Worm (Caenorhabditis elegans) whole organism, L2 larva: Measurements from ENCODE around the gene pan-1.

ENCODE experiments used
- C34F6.9 ChIP-seq: fragments of 150-350 bp; optimal IDR thresholded peaks from 2 replicates; lab custom pipeline; 2014; ENCODE audit warnings: missing biosample characterization, missing genetic modification characterization
- F13H6.1 ChIP-seq: sonication (generic microtip); optimal IDR thresholded peaks from 2 replicates; lab custom pipeline; 2016; ENCODE audit warnings: missing genetic modification characterization, missing compliant biosample characterization
- R02D3.7 ChIP-seq: fragments of 150-350 bp; optimal IDR thresholded peaks from 2 replicates; lab custom pipeline; 2014; ENCODE audit warnings: missing biosample characterization, missing genetic modification characterization
- aly-2 ChIP-seq: fragments of 150-350 bp; optimal IDR thresholded peaks from 2 replicates; lab custom pipeline; 2014; ENCODE audit warnings: missing biosample characterization, missing genetic modification characterization
- ceh-82 ChIP-seq: fragments of 150-350 bp; optimal IDR thresholded peaks from 2 replicates; lab custom pipeline; 2014; ENCODE audit warnings: missing biosample characterization, missing genetic modification characterization
- elt-1 ChIP-seq: fragments of 150-350 bp; optimal IDR thresholded peaks from 2 replicates; lab custom pipeline; 2014; ENCODE audit warnings: missing biosample characterization, missing genetic modification characterization
- gmeb-1 ChIP-seq: fragments of 150-350 bp; optimal IDR thresholded peaks from 2 replicates; lab custom pipeline; 2014; ENCODE audit warnings: missing biosample characterization, missing genetic modification characterization
- lin-11 ChIP-seq: fragments of 150-350 bp; sonication (generic microtip); optimal IDR thresholded peaks from 2 replicates; lab custom pipeline; 2014; ENCODE audit warnings: missing biosample characterization, missing genetic modification characterization, inconsistent platforms, mixed read lengths
- lin-13 ChIP-seq: fragments of 150-350 bp; optimal IDR thresholded peaks from 2 replicates; lab custom pipeline; 2014; ENCODE audit warnings: missing biosample characterization, missing genetic modification reagents, missing genetic modification characterization
- lsy-2 ChIP-seq, 2 experiments: fragments of 150-350 bp in 1 of 2; sonication (generic microtip) in 1 of 2; optimal IDR thresholded peaks; 2 replicates each; lab custom pipeline; 2014 to 2017; ENCODE audit warnings: missing biosample characterization in 2 of 2, missing genetic modification characterization in 2 of 2
- mbf-1 ChIP-seq: sonication (generic microtip); optimal IDR thresholded peaks from 2 replicates; lab custom pipeline; 2017; ENCODE audit warnings: missing biosample characterization, missing genetic modification characterization
- nhr-10 ChIP-seq: sonication (generic microtip); optimal IDR thresholded peaks from 2 replicates; lab custom pipeline; 2017; ENCODE audit warnings: missing biosample characterization, missing genetic modification characterization
- nhr-12 ChIP-seq: fragments of 150-350 bp; optimal IDR thresholded peaks from 2 replicates; lab custom pipeline; 2014; ENCODE audit warnings: missing biosample characterization, missing genetic modification characterization
- nhr-129 ChIP-seq: fragments of 150-350 bp; optimal IDR thresholded peaks from 2 replicates; lab custom pipeline; 2014; ENCODE audit warnings: missing biosample characterization, missing genetic modification characterization
- nhr-23 ChIP-seq: fragments of 150-350 bp; optimal IDR thresholded peaks from 2 replicates; lab custom pipeline; 2014; ENCODE audit warnings: missing biosample characterization, missing genetic modification reagents, missing genetic modification characterization
- nhr-25 ChIP-seq: fragments of 150-350 bp; sonication (generic microtip); optimal IDR thresholded peaks from 3 replicates; lab custom pipeline; 2014; ENCODE audit warnings: missing biosample characterization, missing genetic modification characterization
- nhr-77 ChIP-seq: fragments of 150-350 bp; optimal IDR thresholded peaks from 2 replicates; lab custom pipeline; 2014; ENCODE audit warnings: missing biosample characterization, missing genetic modification characterization
- sem-4 ChIP-seq: fragments of 150-350 bp; optimal IDR thresholded peaks from 2 replicates; lab custom pipeline; 2014; ENCODE audit warnings: missing biosample characterization, missing genetic modification reagents, missing genetic modification characterization
- skn-1 ChIP-seq: sonication (generic microtip); optimal IDR thresholded peaks from 2 replicates; lab custom pipeline; 2017; ENCODE audit warnings: missing biosample characterization, missing genetic modification characterization
- sma-9 ChIP-seq, 2 experiments: fragments of 150-350 bp in 1 of 2; sonication (generic microtip) in 1 of 2; optimal IDR thresholded peaks; 2 replicates each; lab custom pipeline; 2014 to 2016; ENCODE audit warnings: missing genetic modification characterization in 2 of 2, mild to moderate bottlenecking in 1 of 2, missing biosample characterization in 1 of 2, missing compliant biosample characterization in 1 of 2, missing genetic modification reagents in 1 of 2, moderate library complexity in 1 of 2
- snpc-4 ChIP-seq: fragments of 150-350 bp; optimal IDR thresholded peaks from 2 replicates; lab custom pipeline; 2014; ENCODE audit warnings: missing biosample characterization, missing genetic modification characterization
- unc-39 ChIP-seq: fragments of 150-350 bp; optimal IDR thresholded peaks from 2 replicates; lab custom pipeline; 2014; ENCODE audit warnings: missing biosample characterization, missing genetic modification characterization
- unc-55 ChIP-seq: fragments of 150-350 bp; sonication (generic microtip); optimal IDR thresholded peaks from 3 replicates; lab custom pipeline; 2014; ENCODE audit warnings: missing biosample characterization, missing genetic modification reagents, missing genetic modification characterization
- ztf-1 ChIP-seq: fragments of 200-800 bp; sonication (Bioruptor generic); conservative IDR thresholded peaks from 2 replicates; pipeline ENCODE4 v1.3.6; 2022; ENCODE audit warnings: missing genetic modification characterization, missing compliant biosample characterization
- ztf-11 ChIP-seq: sonication (generic microtip); optimal IDR thresholded peaks from 2 replicates; lab custom pipeline; 2017; ENCODE audit warnings: missing biosample characterization, missing genetic modification characterization

pan-1 gene

DNA sequence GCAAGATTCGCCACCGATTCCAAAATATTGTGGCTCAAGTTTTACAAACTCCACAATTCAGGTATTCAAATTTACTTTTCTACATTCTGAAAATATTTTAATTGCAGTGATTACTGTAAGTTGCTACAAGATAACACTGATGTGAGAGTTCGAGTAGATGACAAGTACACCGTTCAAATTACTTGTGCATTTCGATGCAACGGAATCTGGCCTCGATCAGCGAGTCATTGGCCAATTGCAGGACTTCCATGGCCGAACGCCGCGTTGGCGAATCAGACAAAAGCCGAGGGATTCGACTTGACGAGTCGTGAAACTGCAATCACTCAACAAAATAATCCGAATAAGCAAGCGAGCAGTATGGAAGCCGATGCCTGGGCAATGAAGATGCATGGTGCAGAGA, 38.7 kb downstream of the pan-1 start:
- TF ChIP-seq nhr-23 (tag; lab: Kevin White, UChicago) (no peak), sem-4 (tag; lab: Kevin White, UChicago) (no peak), ceh-82 (no peak), unc-39 (tag; lab: Kevin White, UChicago) (no peak), lsy-2 (tag; optimal IDR thresholded peaks at IDR 0.05; lab: Kevin White, UChicago) (no peak), aly-2 (tag; lab: Kevin White, UChicago) (no peak), lin-13 (GFP tag; lab: Kevin White, UChicago) (no peak), lin-11 (tag; lab: Kevin White, UChicago) (no peak), ztf-1 (GFP tag; lab: Robert Waterston, UW) (no peak), nhr-77 (tag; lab: Kevin White, UChicago) (no peak)

- TF ChIP-seq ztf-1 (GFP tag; lab: Robert Waterston, UW) (no peak), R02D3.7 (no peak), skn-1 (tag; lab: Kevin White, UChicago) (no peak), mbf-1 (no peak), elt-1 (tag; lab: Kevin White, UChicago) (no peak), nhr-12 (no peak), C34F6.9 (tag; lab: Kevin White, UChicago) (no peak), ztf-11 (tag; lab: Kevin White, UChicago) (no peak), nhr-10 (tag; lab: Kevin White, UChicago) (no peak)
These were observed 41.3 kb downstream of the pan-1 start for ce11 chrIII:4603837-4604236.

- TF ChIP-seq nhr-77 (tag; lab: Kevin White, UChicago): no peak
- TF ChIP-seq R02D3.7: no peak
- TF ChIP-seq gmeb-1: no peak
- peak; percentile 7 for TF ChIP-seq nhr-129 (tag; lab: Kevin White, UChicago)
- TF ChIP-seq C34F6.9 (tag; lab: Kevin White, UChicago): peak; percentile 65
- TF ChIP-seq snpc-4 (tag; lab: Kevin White, UChicago): no peak
- peak; percentile 50 for TF ChIP-seq sma-9 (GFP tag; optimal IDR thresholded peaks at IDR 0.05; lab: Kevin White, UChicago)
- TF ChIP-seq sma-9 (tag; optimal IDR thresholded peaks at IDR 0.05; lab: Kevin White, UChicago): no peak
- TF ChIP-seq lsy-2 (tag; optimal IDR thresholded peaks at IDR 0.05; lab: Kevin White, UChicago): peak in 1 of 2 experiments; percentile 36
- peak; percentile 30 for TF ChIP-seq F13H6.1 (tag; lab: Kevin White, UChicago)
- TF ChIP-seq nhr-25 (tag; lab: Kevin White, UChicago): peak; percentile 47
- peak; percentile 36 for TF ChIP-seq unc-55 (GFP tag; lab: Kevin White, UChicago)
- TF ChIP-seq, all 48 proteins: peak for 7
These were observed 49.9 kb downstream of the pan-1 start, which contains the start of gene sel-2 for ce11 chrIII:4612334-4612953. Gene sel-2, minus strand, starts transcription at chrIII:4612384.
